Worm (Caenorhabditis elegans) whole organism, L2 larva: ENCODE data around the gene ZC443.3.

Source experiments
- ama-1 ChIP-seq: fragments of 150-350 bp; optimal IDR thresholded peaks from 2 replicates; lab custom pipeline; 2018; ENCODE audit warnings: inconsistent platforms
- ceh-82 ChIP-seq: fragments of 150-350 bp; optimal IDR thresholded peaks from 2 replicates; lab custom pipeline; 2014; ENCODE audit warnings: missing biosample characterization, missing genetic modification characterization
- lin-39 ChIP-seq: fragments of 150-350 bp; optimal IDR thresholded peaks from 2 replicates; lab custom pipeline; 2014; ENCODE audit warnings: missing biosample characterization, missing genetic modification reagents, missing genetic modification characterization
- nhr-237 ChIP-seq: fragments of 150-350 bp; optimal IDR thresholded peaks from 2 replicates; lab custom pipeline; 2014; ENCODE audit warnings: missing biosample characterization, missing genetic modification characterization

DNA sequence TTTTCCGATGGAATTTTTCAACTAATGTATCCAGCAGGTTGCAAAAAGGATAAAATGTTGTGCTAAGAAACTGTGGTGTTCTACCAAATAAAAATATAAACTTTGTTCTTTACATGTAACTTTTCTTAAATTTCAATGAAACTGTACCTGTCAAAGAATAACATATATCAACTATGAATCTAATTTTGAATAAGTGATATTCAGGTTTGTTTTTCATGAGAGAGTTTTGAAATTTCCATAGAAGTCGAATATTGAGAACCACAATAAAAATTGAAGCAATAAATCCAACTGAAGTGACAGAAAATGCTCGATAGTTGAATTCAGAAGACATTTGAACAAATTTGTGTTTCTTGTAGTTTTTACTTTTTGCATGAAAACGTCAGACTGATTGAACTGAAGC, 23.7 kb downstream of the ZC443.3 start, which contains the start of gene srbc-43:
- TF ChIP-seq nhr-237 (tag; lab: Kevin White, UChicago): no peak
- TF ChIP-seq lin-39 (tag; lab: Kevin White, UChicago): no peak
- no peak for TF ChIP-seq ceh-82 (tag; lab: Kevin White, UChicago)
- no peak for TF ChIP-seq ama-1 (lab: Kevin White, UChicago)
